Fruit fly (Drosophila melanogaster) whole organism: ENCODE results near the gene CG3457.

Experiments used
- CG8478 ChIP-seq: fragments of >200 bp; optimal IDR thresholded peaks from 2 replicates; lab custom pipeline; 2018; ENCODE audit warnings: inconsistent platforms
- Dll ChIP-seq: fragments of >200 bp; optimal IDR thresholded peaks from 2 replicates; lab custom pipeline; 2017
- EcR ChIP-seq, 2 experiments: fragments of >200 bp; optimal IDR thresholded peaks; 2 replicates each; lab custom pipeline; 2017; ENCODE audit warnings: missing biosample characterization in 2 of 2, missing genetic modification characterization in 2 of 2, missing genetic modification reagents in 2 of 2
- pan ChIP-seq: fragments of >200 bp; optimal IDR thresholded peaks from 2 replicates; lab custom pipeline; 2017
- psq ChIP-seq: fragments of >200 bp; optimal IDR thresholded peaks from 2 replicates; lab custom pipeline; 2017
- usp ChIP-seq: fragments of >200 bp; optimal IDR thresholded peaks from 2 replicates; lab custom pipeline; 2017; ENCODE audit warnings: missing biosample characterization, missing genetic modification characterization, mixed read lengths

Gene CG3457

dm6 chrX:2187520-2187919, at the start of gene CG3457:
Gene CG3457, plus strand, starts transcription at chrX:2187820.
- no peak for TF ChIP-seq usp (GFP tag; lab: Kevin White, UChicago)
- no peak for TF ChIP-seq psq (lab: Kevin White, UChicago)
- TF ChIP-seq CG8478 (lab: Kevin White, UChicago) = no peak
- no peak for TF ChIP-seq EcR (GFP tag; optimal IDR thresholded peaks at IDR 0.05; lab: Kevin White, UChicago)
- TF ChIP-seq pan (lab: Kevin White, UChicago) = no peak
- no peak for TF ChIP-seq Dll (lab: Kevin White, UChicago)

- TF ChIP-seq EcR (GFP tag; optimal IDR thresholded peaks at IDR 0.05; lab: Kevin White, UChicago) (no peak), CG8478 (lab: Kevin White, UChicago) (no peak), psq (lab: Kevin White, UChicago) (no peak), usp (GFP tag; lab: Kevin White, UChicago) (no peak), pan (lab: Kevin White, UChicago) (no peak), Dll (lab: Kevin White, UChicago) (no peak)
These were observed 49.4 kb upstream of the CG3457 start, which contains the start of gene ph-p for dm6 chrX:2138342-2138416. Gene ph-p, minus strand, starts transcription at chrX:2138371.

dm6 chrX:2138417-2138816, 49.2 kb upstream of the CG3457 start:
- peak in 1 of 2 experiments; percentile 24 for TF ChIP-seq EcR (GFP tag; optimal IDR thresholded peaks at IDR 0.05; lab: Kevin White, UChicago)
- TF ChIP-seq psq (lab: Kevin White, UChicago) = no peak
- no peak for TF ChIP-seq usp (GFP tag; lab: Kevin White, UChicago)
- TF ChIP-seq Dll (lab: Kevin White, UChicago) = no peak

- no peak for TF ChIP-seq CG8478 (lab: Kevin White, UChicago)
- no peak for TF ChIP-seq EcR (GFP tag; optimal IDR thresholded peaks at IDR 0.05; lab: Kevin White, UChicago)
- no peak for TF ChIP-seq pan (lab: Kevin White, UChicago)
- no peak for TF ChIP-seq usp (GFP tag; lab: Kevin White, UChicago)
- no peak for TF ChIP-seq Dll (lab: Kevin White, UChicago)
- no peak for TF ChIP-seq psq (lab: Kevin White, UChicago)
These were observed 48.0 kb upstream of the CG3457 start for dm6 chrX:2139610-2140009.

dm6 chrX:2140487-2140886, 47.1 kb upstream of the CG3457 start:
- TF ChIP-seq usp (GFP tag; lab: Kevin White, UChicago) (no peak), Dll (lab: Kevin White, UChicago) (no peak), CG8478 (lab: Kevin White, UChicago) (peak; percentile 39)

dm6 chrX:2141159-2141853, 46.3 kb upstream of the CG3457 start, which contains the start of gene D2hgdh:
Gene D2hgdh, plus strand, starts transcription at chrX:2141489.
- TF ChIP-seq Dll (lab: Kevin White, UChicago) (peak; percentile 64), psq (lab: Kevin White, UChicago) (no peak)

dm6 chrX:2141854-2142216, 45.8 kb upstream of the CG3457 start:
- TF ChIP-seq pan (lab: Kevin White, UChicago) (no peak), usp (GFP tag; lab: Kevin White, UChicago) (no peak), CG8478 (lab: Kevin White, UChicago) (no peak), EcR (GFP tag; optimal IDR thresholded peaks at IDR 0.05; lab: Kevin White, UChicago) (no peak), psq (lab: Kevin White, UChicago) (no peak), Dll (lab: Kevin White, UChicago) (no peak)

- TF ChIP-seq usp (GFP tag; lab: Kevin White, UChicago) (no peak), psq (lab: Kevin White, UChicago) (no peak), CG8478 (lab: Kevin White, UChicago) (no peak), pan (lab: Kevin White, UChicago) (no peak), EcR (GFP tag; optimal IDR thresholded peaks at IDR 0.05; lab: Kevin White, UChicago) (no peak), Dll (lab: Kevin White, UChicago) (no peak)
These were observed 45.2 kb upstream of the CG3457 start for dm6 chrX:2142275-2142934.

dm6 chrX:2142935-2143312, 44.7 kb upstream of the CG3457 start:
- TF ChIP-seq CG8478 (lab: Kevin White, UChicago) (no peak), psq (lab: Kevin White, UChicago) (no peak), EcR (GFP tag; optimal IDR thresholded peaks at IDR 0.05; lab: Kevin White, UChicago) (no peak), pan (lab: Kevin White, UChicago) (no peak), usp (GFP tag; lab: Kevin White, UChicago) (no peak), Dll (lab: Kevin White, UChicago) (no peak)

- TF ChIP-seq CG8478 (lab: Kevin White, UChicago) (no peak), Dll (lab: Kevin White, UChicago) (no peak), usp (GFP tag; lab: Kevin White, UChicago) (no peak), psq (lab: Kevin White, UChicago) (no peak), EcR (GFP tag; optimal IDR thresholded peaks at IDR 0.05; lab: Kevin White, UChicago) (no peak)
These were observed 42.5 kb upstream of the CG3457 start, which contains the start of gene Pgd for dm6 chrX:2145114-2145513. Gene Pgd, plus strand, starts transcription at chrX:2145136.

dm6 chrX:2145690-2146470, 41.7 kb upstream of the CG3457 start:
- TF ChIP-seq Dll (lab: Kevin White, UChicago) (no peak), CG8478 (lab: Kevin White, UChicago) (no peak), pan (lab: Kevin White, UChicago) (no peak), EcR (GFP tag; optimal IDR thresholded peaks at IDR 0.05; lab: Kevin White, UChicago) (no peak), usp (GFP tag; lab: Kevin White, UChicago) (no peak), psq (lab: Kevin White, UChicago) (no peak)
